Fruit fly (Drosophila melanogaster): ENCODE measurements around the gene Gr28b.

The Gr28b gene

DNA sequence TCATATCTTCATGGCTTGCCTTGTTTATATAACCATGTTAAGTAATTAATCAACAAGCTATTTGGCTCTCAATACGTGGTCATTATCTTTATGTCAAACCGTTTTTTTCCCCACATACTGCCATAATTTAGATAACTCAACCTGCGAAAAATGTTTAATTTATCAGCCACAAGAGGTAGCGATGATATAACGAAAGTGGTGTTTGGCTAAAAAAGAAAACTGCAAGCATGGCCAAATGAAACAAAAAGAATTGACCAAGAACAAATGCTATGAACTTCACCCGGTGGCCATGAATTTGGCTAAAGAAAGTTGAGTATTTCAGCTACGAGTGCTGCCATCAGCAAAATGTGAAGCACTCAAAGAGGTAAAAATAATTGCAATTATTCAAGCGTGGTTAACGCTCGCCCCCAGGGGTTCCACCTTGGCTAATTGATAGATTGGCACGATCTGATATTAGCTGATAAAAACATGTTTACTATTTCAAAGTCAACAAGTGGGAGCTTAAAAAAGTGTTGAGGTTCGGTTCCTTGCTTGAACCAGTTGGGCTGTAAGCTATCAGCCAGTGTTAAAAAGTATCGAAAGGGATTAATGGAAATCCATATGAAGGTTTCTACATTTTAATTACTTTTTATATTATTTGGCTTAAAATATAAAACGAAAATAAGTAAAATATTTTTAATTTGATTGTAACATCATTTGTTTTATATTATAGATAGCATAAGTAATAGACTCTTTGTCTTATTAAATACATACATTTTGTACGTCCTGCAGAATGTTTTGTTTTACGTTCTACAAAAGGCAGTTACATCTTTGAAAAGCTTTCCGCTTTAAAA, 25.3 kb downstream of the Gr28b start (continued):
- TF ChIP-seq pnt (GFP tag; optimal IDR thresholded peaks at IDR 0.05) (peak; percentile 56), fd64A (GFP tag; optimal IDR thresholded peaks at IDR 0.05) (peak; percentile 65), CG18619 (GFP tag; optimal IDR thresholded peaks at IDR 0.05) (peak; percentile 76), CG1647 (GFP tag; optimal IDR thresholded peaks at IDR 0.05) (peak; percentile 83), CG17568 (GFP tag; optimal IDR thresholded peaks at IDR 0.05) (peak; percentile 79), CG3995 (GFP tag; optimal IDR thresholded peaks at IDR 0.05) (no peak), Tbp (GFP tag; optimal IDR thresholded peaks at IDR 0.05) (no peak), sug (tag; optimal IDR thresholded peaks at IDR 0.05) (peak; percentile 99), CG2678 (tag; optimal IDR thresholded peaks at IDR 0.05) (peak; percentile 81), nau (GFP tag; optimal IDR thresholded peaks at IDR 0.05) (peak; percentile 80), HLHmδ (GFP tag; optimal IDR thresholded peaks at IDR 0.05) (no peak), z (GFP tag; IDR thresholded peaks at IDR 0.05) (no peak), Poxn (GFP tag; IDR thresholded peaks at IDR 0.05) (0 out of 2 replicates have a peak, but pooled peaks have one; percentile 26), NFAT (GFP tag; IDR thresholded peaks at IDR 0.05) (peak; percentile 87), CG15514 (GFP tag; optimal IDR thresholded peaks at IDR 0.05) (peak; percentile 91), kay (GFP tag; optimal IDR thresholded peaks at IDR 0.05) (peak; percentile 46), croc (GFP tag; conservative IDR thresholded peaks at IDR 0.05) (no peak), D19A (tag; optimal IDR thresholded peaks at IDR 0.05) (no peak), CG7271 (tag; optimal IDR thresholded peaks at IDR 0.05) (no peak), fru (optimal IDR thresholded peaks at IDR 0.05) (no peak), kah (GFP tag; optimal IDR thresholded peaks at IDR 0.05) (peak; percentile 6), onecut (GFP tag; IDR thresholded peaks at IDR 0.05) (peak; percentile 55), bigmax (GFP tag; optimal IDR thresholded peaks at IDR 0.05) (peak; percentile 12), bowl (GFP tag; IDR thresholded peaks at IDR 0.05) (peak; percentile 70), jing (GFP tag; optimal IDR thresholded peaks at IDR 0.05) (no peak), unc-4 (GFP tag; IDR thresholded peaks at IDR 0.05; ENCODE audit: partially characterized antibody) (no peak), exex (tag; optimal IDR thresholded peaks at IDR 0.05) (peak; percentile 90), CG11093 (GFP tag; IDR thresholded peaks at IDR 0.05) (peak; percentile 57; the same call in 1 of the 3 replicates), YL-1 (GFP tag; optimal IDR thresholded peaks at IDR 0.05) (peak; percentile 49), ftz-f1 (GFP tag; optimal IDR thresholded peaks at IDR 0.05) (peak; percentile 80), gt (GFP tag; IDR thresholded peaks at IDR 0.05) (no peak), ATbp (GFP tag; optimal IDR thresholded peaks at IDR 0.05) (peak; percentile 87), GATAe (GFP tag; conservative IDR thresholded peaks at IDR 0.05) (no peak; the same call in 1 of the 2 replicates), nom (GFP tag; optimal IDR thresholded peaks at IDR 0.05) (no peak), cas (GFP tag; IDR thresholded peaks at IDR 0.05) (peak; percentile 58), ap (GFP tag; IDR thresholded peaks at IDR 0.05) (0 out of 2 replicates have a peak, but pooled peaks have one; percentile 20), Chrac-16 (GFP tag; optimal IDR thresholded peaks at IDR 0.05) (no peak), tll (GFP tag; optimal IDR thresholded peaks at IDR 0.05) (no peak), zfh2 (GFP tag; optimal IDR thresholded peaks at IDR 0.05) (peak; percentile 70), Dfd (GFP tag; optimal IDR thresholded peaks at IDR 0.05) (no peak), CG12236 (GFP tag; optimal IDR thresholded peaks at IDR 0.05) (peak; percentile 58), run (tag; optimal IDR thresholded peaks at IDR 0.05) (peak; percentile 16), seq (GFP tag; IDR thresholded peaks at IDR 0.05) (peak; percentile 84), salm (tag; optimal IDR thresholded peaks at IDR 0.05) (peak; percentile 11), Stat92E (GFP tag; optimal IDR thresholded peaks at IDR 0.05) (no peak), repo (GFP tag; optimal IDR thresholded peaks at IDR 0.05) (peak; percentile 64), CG8478 (optimal IDR thresholded peaks at IDR 0.05) (no peak), cg (GFP tag; optimal IDR thresholded peaks at IDR 0.05) (no peak), ken (GFP tag; IDR thresholded peaks at IDR 0.05) (no peak)
